Fruit fly (Drosophila melanogaster) whole organism, embryonic: ENCODE measurements around the gene Mst36Fb.

Experiments used
- BEAF-32 ChIP-seq: fragments of 200-800 bp; sonication (Bioruptor generic); optimal IDR thresholded peaks from 3 replicates; lab custom pipeline; 2017; ENCODE audit warnings: missing biosample characterization, missing genetic modification characterization, mild to moderate bottlenecking, moderate library complexity, missing genetic modification reagents
- Bteb2 ChIP-seq: fragments of 200-800 bp; sonication (Bioruptor generic); optimal IDR thresholded peaks from 2 replicates; lab custom pipeline; 2016; ENCODE audit warnings: missing biosample characterization, missing genetic modification characterization
- CG10366 ChIP-seq: fragments of 200-800 bp; sonication (Bioruptor generic); IDR thresholded peaks from 2 replicates; pipeline ENCODE4 v1.3.6; 2022; ENCODE audit warnings: missing biosample characterization, missing genetic modification characterization
- CG10543 ChIP-seq: fragments of 200-800 bp; sonication (Bioruptor generic); optimal IDR thresholded peaks from 3 replicates; lab custom pipeline; 2017; ENCODE audit warnings: missing biosample characterization, mild to moderate bottlenecking, missing genetic modification characterization, moderate library complexity
- CG10959 ChIP-seq: fragments of 200-800 bp; sonication (Bioruptor generic); IDR thresholded peaks from 2 replicates; pipeline ENCODE4 v1.3.6; 2022; ENCODE audit warnings: missing biosample characterization, missing genetic modification characterization
- CG10979 ChIP-seq: fragments of 200-800 bp; sonication (Bioruptor generic); optimal IDR thresholded peaks from 2 replicates; lab custom pipeline; 2018; ENCODE audit warnings: missing biosample characterization, mild to moderate bottlenecking, missing genetic modification characterization, moderate library complexity
- CG11085 ChIP-seq: fragments of 200-800 bp; sonication (Bioruptor generic); IDR thresholded peaks from 2 replicates; pipeline ENCODE4 v1.3.6; 2022; ENCODE audit warnings: missing biosample characterization, missing genetic modification characterization
- CG11456 ChIP-seq: fragments of 200-800 bp; sonication (Bioruptor generic); IDR thresholded peaks from 3 replicates; pipeline ENCODE4 v1.3.6; 2022; ENCODE audit warnings: missing biosample characterization, missing genetic modification characterization
- CG12104 ChIP-seq: fragments of 200-800 bp; sonication (Bioruptor generic); optimal IDR thresholded peaks from 3 replicates; lab custom pipeline; 2016; ENCODE audit warnings: missing biosample characterization, missing genetic modification characterization
- CG1233 ChIP-seq: fragments of 200-800 bp; sonication (Bioruptor generic); optimal IDR thresholded peaks from 4 replicates; lab custom pipeline; 2018; ENCODE audit warnings: missing biosample characterization, mild to moderate bottlenecking, missing genetic modification characterization
- CG13775 ChIP-seq: fragments of 200-800 bp; sonication (Bioruptor generic); optimal IDR thresholded peaks from 3 replicates; lab custom pipeline; 2017; ENCODE audit warnings: missing biosample characterization, mild to moderate bottlenecking, missing genetic modification characterization
- CG15696 ChIP-seq: fragments of 200-800 bp; sonication (Bioruptor generic); optimal IDR thresholded peaks from 2 replicates; lab custom pipeline; 2019; ENCODE audit warnings: missing biosample characterization, mild to moderate bottlenecking, missing genetic modification characterization, moderate library complexity
- CG16863 ChIP-seq: fragments of 200-800 bp; sonication (Bioruptor generic); optimal IDR thresholded peaks from 3 replicates; lab custom pipeline; 2016; ENCODE audit warnings: missing biosample characterization, missing genetic modification characterization
- CG17802 ChIP-seq: fragments of 200-800 bp; sonication (Bioruptor generic); optimal IDR thresholded peaks from 2 replicates; lab custom pipeline; 2018; ENCODE audit warnings: missing biosample characterization, mild to moderate bottlenecking, missing genetic modification characterization, moderate library complexity
- CG18476 ChIP-seq: fragments of 200-800 bp; sonication (Bioruptor generic); optimal IDR thresholded peaks from 2 replicates; lab custom pipeline; 2016; ENCODE audit warnings: missing biosample characterization, mild to moderate bottlenecking, missing genetic modification characterization
- CG3065 ChIP-seq: fragments of 200-800 bp; sonication (Bioruptor generic); optimal IDR thresholded peaks from 2 replicates; lab custom pipeline; 2016; ENCODE audit warnings: missing biosample characterization, missing genetic modification characterization
- CG4424 ChIP-seq: fragments of 200-800 bp; sonication (Bioruptor generic); optimal IDR thresholded peaks from 3 replicates; lab custom pipeline; 2016; ENCODE audit warnings: missing biosample characterization, missing genetic modification characterization
- CG4820 ChIP-seq: fragments of 200-800 bp; sonication (Bioruptor generic); optimal IDR thresholded peaks from 3 replicates; lab custom pipeline; 2016; ENCODE audit warnings: missing biosample characterization, missing genetic modification characterization
- CG6654 ChIP-seq: fragments of 200-800 bp; sonication (Bioruptor generic); optimal IDR thresholded peaks from 2 replicates; lab custom pipeline; 2017; ENCODE audit warnings: missing biosample characterization, mild to moderate bottlenecking, missing genetic modification characterization
- CG8924 ChIP-seq: fragments of 200-800 bp; optimal IDR thresholded peaks from 3 replicates; lab custom pipeline; 2019; ENCODE audit warnings: missing biosample characterization, mild to moderate bottlenecking, missing genetic modification characterization, moderate library complexity
- Eip74EF ChIP-seq, 2 experiments: fragments of 200-800 bp in 1 of 2; fragments of >200 bp in 1 of 2; sonication (Bioruptor generic) in 1 of 2; optimal IDR thresholded peaks; 2 replicates each; lab custom pipeline; 2017 to 2019; ENCODE audit warnings: missing biosample characterization in 2 of 2, missing genetic modification characterization in 2 of 2, mild to moderate bottlenecking in 1 of 2, moderate library complexity in 1 of 2
- H2.0 ChIP-seq: fragments of 200-800 bp; sonication (Bioruptor generic); IDR thresholded peaks from 2 replicates; pipeline ENCODE4 v1.3.6; 2022; ENCODE audit warnings: missing biosample characterization, missing genetic modification characterization
- HLH4C ChIP-seq: fragments of 200-800 bp; sonication (Bioruptor generic); IDR thresholded peaks from 3 replicates; pipeline ENCODE4 v1.3.6; 2022; ENCODE audit warnings: missing biosample characterization, missing genetic modification characterization; ENCODE audit not compliant: partially characterized antibody
- Hey ChIP-seq: fragments of 200-800 bp; sonication (Bioruptor generic); optimal IDR thresholded peaks from 3 replicates; lab custom pipeline; 2018; ENCODE audit warnings: missing biosample characterization, mild to moderate bottlenecking, missing genetic modification characterization
- Lpt ChIP-seq: fragments of >200 bp; optimal IDR thresholded peaks from 2 replicates; lab custom pipeline; 2018; ENCODE audit warnings: missing biosample characterization, missing genetic modification characterization
- MESR4 ChIP-seq: fragments of 200-800 bp; sonication (Bioruptor generic); optimal IDR thresholded peaks from 2 replicates; lab custom pipeline; 2018; ENCODE audit warnings: missing biosample characterization, mild to moderate bottlenecking, missing genetic modification characterization, moderate library complexity
- Meics ChIP-seq: fragments of 200-800 bp; sonication (Bioruptor generic); optimal IDR thresholded peaks from 2 replicates; lab custom pipeline; 2017; ENCODE audit warnings: missing biosample characterization, mild to moderate bottlenecking, missing genetic modification characterization
- NC2α ChIP-seq: fragments of 200-800 bp; sonication (Bioruptor generic); optimal IDR thresholded peaks from 2 replicates; lab custom pipeline; 2016; ENCODE audit warnings: missing biosample characterization, missing genetic modification characterization
- Nf-YA ChIP-seq: fragments of 200-800 bp; sonication (Bioruptor generic); IDR thresholded peaks from 2 replicates; pipeline ENCODE4 v1.3.6; 2022; ENCODE audit warnings: missing biosample characterization, missing genetic modification characterization
- Poxn ChIP-seq: fragments of 200-800 bp; sonication (Bioruptor generic); IDR thresholded peaks from 2 replicates; pipeline ENCODE4 v1.3.6; 2022; ENCODE audit warnings: missing biosample characterization, missing genetic modification characterization
- Rfx ChIP-seq: fragments of 200-800 bp; sonication (Bioruptor generic); IDR thresholded peaks from 2 replicates; pipeline ENCODE4 v1.3.6; 2022; ENCODE audit warnings: missing biosample characterization, missing genetic modification characterization
- Sry-β ChIP-seq: fragments of 200-800 bp; sonication (Bioruptor generic); optimal IDR thresholded peaks from 2 replicates; lab custom pipeline; 2018; ENCODE audit warnings: missing biosample characterization, mild to moderate bottlenecking, missing genetic modification characterization, moderate library complexity
- Sry-δ ChIP-seq: fragments of 200-800 bp; sonication (Bioruptor generic); optimal IDR thresholded peaks from 2 replicates; lab custom pipeline; 2016; ENCODE audit warnings: missing biosample characterization, missing genetic modification characterization
- Ssrp ChIP-seq: fragments of 200-800 bp; sonication (Bioruptor generic); optimal IDR thresholded peaks from 2 replicates; lab custom pipeline; 2018; ENCODE audit warnings: missing biosample characterization, mild to moderate bottlenecking, missing genetic modification characterization, moderate library complexity
- abd-A ChIP-seq: fragments of 200-800 bp; sonication (Bioruptor generic); optimal IDR thresholded peaks from 3 replicates; lab custom pipeline; 2019; ENCODE audit warnings: missing biosample characterization, mild to moderate bottlenecking, missing genetic modification characterization, moderate library complexity
- bab2 ChIP-seq: fragments of 200-800 bp; sonication (Bioruptor generic); optimal IDR thresholded peaks from 2 replicates; lab custom pipeline; 2016; ENCODE audit warnings: missing biosample characterization, missing genetic modification characterization
- dimm ChIP-seq: fragments of 200-800 bp; sonication (Bioruptor generic); IDR thresholded peaks from 2 replicates; pipeline ENCODE4 v1.3.6; 2022; ENCODE audit warnings: missing biosample characterization, missing genetic modification characterization
- dysf ChIP-seq: fragments of 200-800 bp; sonication (Bioruptor generic); IDR thresholded peaks from 3 replicates; pipeline ENCODE4 v1.3.6; 2022; ENCODE audit warnings: missing biosample characterization, missing genetic modification characterization
- ham ChIP-seq: fragments of 200-800 bp; sonication (Bioruptor generic); IDR thresholded peaks from 2 replicates; pipeline ENCODE4 v1.3.6; 2022; ENCODE audit warnings: missing biosample characterization, missing genetic modification characterization
- ind ChIP-seq: fragments of 200-800 bp; sonication (Bioruptor generic); optimal IDR thresholded peaks from 3 replicates; lab custom pipeline; 2016; ENCODE audit warnings: missing biosample characterization, missing genetic modification characterization
- jing ChIP-seq: fragments of 200-800 bp; sonication (Bioruptor generic); optimal IDR thresholded peaks from 2 replicates; lab custom pipeline; 2018; ENCODE audit warnings: missing biosample characterization, mild to moderate bottlenecking, missing genetic modification characterization
- ken ChIP-seq: fragments of 200-800 bp; sonication (Bioruptor generic); IDR thresholded peaks from 3 replicates; pipeline ENCODE4 v1.3.6; 2022; ENCODE audit warnings: missing biosample characterization, missing genetic modification characterization
- lmd ChIP-seq: fragments of 200-800 bp; sonication (Bioruptor generic); IDR thresholded peaks from 2 replicates; pipeline ENCODE4 v1.3.6; 2022; ENCODE audit warnings: missing biosample characterization, missing genetic modification characterization
- nerfin-2 ChIP-seq: fragments of 200-800 bp; sonication (Bioruptor generic); IDR thresholded peaks from 2 replicates; pipeline ENCODE4 v1.3.6; 2022; ENCODE audit warnings: missing biosample characterization, missing genetic modification characterization; ENCODE audit not compliant: partially characterized antibody
- pnt ChIP-seq: fragments of 200-800 bp; sonication (Bioruptor generic); optimal IDR thresholded peaks from 3 replicates; lab custom pipeline; 2016; ENCODE audit warnings: missing biosample characterization, missing genetic modification characterization
- tap ChIP-seq: fragments of 200-800 bp; optimal IDR thresholded peaks from 3 replicates; lab custom pipeline; 2019; ENCODE audit warnings: missing biosample characterization, mild to moderate bottlenecking, missing genetic modification characterization, moderate library complexity
- unpg ChIP-seq: fragments of 200-800 bp; sonication (Bioruptor generic); optimal IDR thresholded peaks from 3 replicates; lab custom pipeline; 2018; ENCODE audit warnings: missing biosample characterization, mild to moderate bottlenecking, missing genetic modification characterization, moderate library complexity
- zf30C ChIP-seq: fragments of 200-800 bp; sonication (Bioruptor generic); optimal IDR thresholded peaks from 3 replicates; lab custom pipeline; 2018; ENCODE audit warnings: missing biosample characterization, mild to moderate bottlenecking, missing genetic modification characterization
- zfh2 ChIP-seq: fragments of 200-800 bp; sonication (Bioruptor generic); optimal IDR thresholded peaks from 2 replicates; lab custom pipeline; 2016; ENCODE audit warnings: missing biosample characterization, missing genetic modification characterization

Gene Mst36Fb

dm6 chr2L:18693877-18694723 lies 19.2 kb upstream of the Mst36Fb start (continued):
- TF ChIP-seq ind (GFP tag; lab: Kevin White, UChicago) (peak; percentile 66), unpg (GFP tag; lab: Kevin White, UChicago) (peak; percentile 59), CG3065 (GFP tag; lab: Kevin White, UChicago) (no peak), jing (peak; percentile 5), CG6654 (no peak), CG17802 (tag; lab: Kevin White, UChicago) (peak; percentile 37), lmd (peak; percentile 55), tap (tag; lab: Kevin White, UChicago) (no peak), MESR4 (GFP tag; lab: Kevin White, UChicago) (peak; percentile 6), CG11085 (0 out of 2 replicates have a peak, but pooled peaks have one; percentile 38), CG8924 (tag; lab: Kevin White, UChicago) (peak; percentile 60), HLH4C (GFP tag; lab: Robert Waterston, UW) (no peak), Eip74EF (GFP tag; optimal IDR thresholded peaks at IDR 0.05; lab: Kevin White, UChicago) (peak in 1 of 2 experiments; percentile 94), Ssrp (peak; percentile 14), Sry-β (GFP tag; lab: Kevin White, UChicago) (no peak), CG10366 (peak; percentile 68), Sry-δ (GFP tag; lab: Kevin White, UChicago) (peak; percentile 33), nerfin-2 (no peak), Bteb2 (GFP tag; lab: Kevin White, UChicago) (peak; percentile 58), Hey (no peak), CG11456 (peak; percentile 81), CG10979 (tag; lab: Kevin White, UChicago) (peak; percentile 12), Lpt (GFP tag; lab: Kevin White, UChicago) (no peak), zfh2 (GFP tag; lab: Kevin White, UChicago) (peak; percentile 58), Rfx (GFP tag; lab: Robert Waterston, UW) (peak; percentile 80), CG16863 (GFP tag; lab: Kevin White, UChicago) (peak; percentile 26), bab2 (peak; percentile 51), CG4424 (GFP tag; lab: Kevin White, UChicago) (peak; percentile 63), Poxn (GFP tag; lab: Robert Waterston, UW) (no peak), CG18476 (GFP tag; lab: Kevin White, UChicago) (peak; percentile 15), CG1233 (peak; percentile 51), ham (GFP tag; lab: Robert Waterston, UW) (no peak), abd-A (tag; lab: Kevin White, UChicago) (no peak), Nf-YA (GFP tag; lab: Robert Waterston, UW) (peak; percentile 79), CG10543 (peak; percentile 79), CG15696 (no peak), H2.0 (GFP tag; lab: Robert Waterston, UW) (peak; percentile 57), CG13775 (GFP tag; lab: Kevin White, UChicago) (peak; percentile 55), CG12104 (GFP tag; lab: Kevin White, UChicago) (no peak), NC2α (GFP tag; lab: Kevin White, UChicago) (peak; percentile 17), dimm (GFP tag; lab: Robert Waterston, UW) (no peak), dysf (GFP tag; lab: Robert Waterston, UW) (peak; percentile 58; the same call in 2 of the 3 replicates), CG10959 (GFP tag; lab: Robert Waterston, UW) (peak; percentile 31; the same call in 1 of the 2 replicates), Meics (GFP tag; lab: Kevin White, UChicago) (peak; percentile 63), pnt (GFP tag; lab: Kevin White, UChicago) (peak; percentile 38), CG4820 (peak; percentile 39), ken (GFP tag; lab: Robert Waterston, UW) (0 out of 3 replicates have a peak, but pooled peaks have one; percentile 47), BEAF-32 (no peak), zf30C (peak; percentile 94)
